Worm (Caenorhabditis elegans) whole organism, L4/young adult: ENCODE results near the gene cdh-8.

ENCODE experiments used
- W03F9.2 ChIP-seq: fragments of 150-350 bp; optimal IDR thresholded peaks from 2 replicates; lab custom pipeline; 2014; ENCODE audit warnings: missing biosample characterization, missing genetic modification characterization
- dao-5 ChIP-seq: sonication (generic microtip); optimal IDR thresholded peaks from 2 replicates; lab custom pipeline; 2016; ENCODE audit warnings: missing genotype, missing genetic modification characterization, moderate library complexity, missing compliant biosample characterization
- him-1 ChIP-seq: sonication (generic microtip); optimal IDR thresholded peaks from 2 replicates; lab custom pipeline; 2016; ENCODE audit warnings: missing genotype, missing genetic modification reagents, missing genetic modification characterization, missing compliant biosample characterization

cdh-8 gene

DNA sequence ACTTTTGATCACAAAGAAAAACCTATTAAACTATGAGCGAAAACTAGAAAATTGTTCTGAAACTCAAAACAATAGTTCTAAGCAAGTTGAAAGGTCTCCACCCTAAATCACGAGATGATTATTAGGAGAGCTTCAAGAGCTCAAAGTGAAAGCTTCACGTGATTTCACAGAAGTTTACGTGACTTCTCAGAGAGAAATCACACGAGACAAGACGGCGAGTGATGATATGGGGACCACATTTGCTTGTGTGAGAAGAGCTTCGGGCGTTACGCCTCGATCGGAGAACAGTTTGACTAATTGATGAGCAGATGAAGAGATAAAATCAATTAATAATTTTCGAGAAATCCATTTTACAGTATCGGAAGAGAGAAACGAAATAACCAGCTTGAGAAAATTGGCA is 25.4 kb downstream of the cdh-8 start:
- TF ChIP-seq W03F9.2 (tag; lab: Kevin White, UChicago) (no peak), him-1 (tag; lab: Kevin White, UChicago) (no peak), dao-5 (tag; lab: Kevin White, UChicago) (no peak)

DNA sequence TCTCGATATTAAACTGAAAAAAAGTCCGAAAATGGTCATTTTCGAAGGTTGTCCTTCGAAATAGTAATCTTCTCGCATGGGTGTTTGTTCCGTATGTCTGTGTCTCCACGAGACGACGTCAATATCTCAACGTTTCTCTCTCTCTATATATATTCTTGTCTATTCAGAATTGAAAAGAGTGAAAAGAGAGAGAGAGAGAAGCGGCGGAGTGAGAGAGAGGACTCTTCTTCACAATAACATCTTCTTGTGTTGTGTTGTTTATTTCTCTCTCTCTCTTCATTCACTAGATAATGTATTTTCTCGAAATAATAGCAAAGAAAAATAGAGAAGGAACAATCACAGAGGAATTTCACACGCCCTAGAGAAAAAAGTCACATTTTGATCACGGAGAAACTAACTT is 26.8 kb downstream of the cdh-8 start:
- TF ChIP-seq W03F9.2 (tag; lab: Kevin White, UChicago) (no peak), him-1 (tag; lab: Kevin White, UChicago) (no peak), dao-5 (tag; lab: Kevin White, UChicago) (no peak)

DNA sequence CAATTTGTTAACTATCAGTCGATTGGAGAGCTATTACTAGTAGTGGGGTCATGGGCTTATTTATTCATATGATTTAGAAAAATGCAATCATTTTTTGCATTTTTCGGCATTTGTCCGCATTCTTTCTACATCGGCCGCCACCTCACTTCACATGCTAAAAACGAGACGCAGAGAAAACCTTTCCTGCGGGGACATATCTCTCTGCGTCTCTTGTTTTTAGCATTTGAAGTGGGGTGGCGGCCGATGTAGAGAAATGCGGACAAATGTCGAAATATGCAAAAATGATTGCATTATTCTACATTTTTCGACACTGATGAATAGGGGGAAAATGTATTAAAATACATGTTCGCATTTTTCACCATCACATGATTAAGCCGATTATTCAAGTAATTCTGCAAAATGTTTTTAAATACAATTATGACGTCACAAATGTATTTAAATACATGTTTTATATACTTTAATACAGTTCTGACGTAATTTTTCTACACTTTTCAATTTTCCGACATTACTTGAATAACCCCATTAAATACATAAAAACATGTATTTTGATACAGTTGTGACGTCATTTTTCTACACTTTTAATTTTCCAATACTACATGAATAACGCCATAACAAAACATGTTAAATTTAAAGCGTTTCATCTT is 32.7 kb downstream of the cdh-8 start:
- TF ChIP-seq dao-5 (tag; lab: Kevin White, UChicago) (no peak), him-1 (tag; lab: Kevin White, UChicago) (no peak), W03F9.2 (tag; lab: Kevin White, UChicago) (no peak)

DNA sequence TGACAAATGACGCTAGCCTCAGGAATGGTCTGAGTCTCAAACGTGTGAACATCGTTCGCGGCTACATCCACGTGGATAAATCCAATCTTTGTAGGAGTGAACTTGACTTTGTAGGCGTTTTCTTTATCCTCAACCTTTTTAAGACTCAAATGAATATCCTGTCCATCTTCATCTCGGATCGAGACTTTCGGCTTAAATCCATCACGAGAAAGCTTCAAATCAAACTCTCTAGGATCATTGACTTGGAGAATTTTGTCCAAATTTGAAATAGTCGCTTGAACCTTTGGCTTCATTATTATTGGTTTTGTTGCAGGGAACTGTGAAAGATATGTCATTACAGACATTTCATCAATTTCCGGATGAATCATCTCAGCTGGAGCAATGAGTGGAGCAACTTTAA is 34.4 kb downstream of the cdh-8 start:
- no peak for TF ChIP-seq dao-5 (tag; lab: Kevin White, UChicago)
- no peak for TF ChIP-seq W03F9.2 (tag; lab: Kevin White, UChicago)
- no peak for TF ChIP-seq him-1 (tag; lab: Kevin White, UChicago)

DNA sequence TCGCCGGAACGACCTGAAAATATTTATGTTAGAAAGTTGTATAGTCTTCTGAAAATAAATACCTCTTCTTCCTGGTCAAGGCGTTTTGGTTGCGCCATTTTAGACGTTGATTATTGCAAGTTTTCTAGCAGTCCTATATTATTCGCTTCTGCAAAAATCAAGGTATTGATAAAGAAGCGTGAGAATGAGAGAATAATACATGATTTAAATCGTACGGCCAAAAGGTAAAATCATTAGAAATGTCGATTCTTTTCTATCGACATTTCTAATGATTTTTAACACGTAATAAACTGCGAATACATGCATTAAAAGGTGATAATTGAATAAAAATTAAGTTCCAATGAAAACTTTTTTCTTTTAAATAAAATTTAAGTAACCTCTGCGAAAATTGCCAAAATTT is 36.3 kb downstream of the cdh-8 start, which contains the start of gene fln-1:
TSS of gene fln-1 (minus strand) at position 101 of the 400 bp plus-strand sequence.
- no peak for TF ChIP-seq him-1 (tag; lab: Kevin White, UChicago)
- TF ChIP-seq W03F9.2 (tag; lab: Kevin White, UChicago) = no peak
- TF ChIP-seq dao-5 (tag; lab: Kevin White, UChicago) = no peak

DNA sequence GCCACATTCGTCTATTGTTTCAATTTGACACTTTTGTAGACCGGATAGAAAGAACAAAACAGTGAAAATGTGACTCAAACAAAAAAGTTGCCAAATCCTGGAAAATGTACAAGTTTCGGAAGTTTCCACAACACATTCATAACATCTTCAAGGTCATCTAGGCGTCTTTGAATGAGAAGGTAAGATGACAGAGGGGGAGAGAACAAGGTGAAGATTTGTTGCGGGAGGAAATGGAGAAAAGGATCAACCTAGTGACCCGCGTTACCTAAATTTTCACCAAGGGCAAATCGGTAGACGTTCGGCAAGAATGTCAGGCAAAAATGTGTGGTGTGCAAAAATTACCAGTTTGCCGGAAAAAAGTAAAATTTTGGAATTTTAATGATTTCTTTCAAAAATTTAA is 38.2 kb downstream of the cdh-8 start:
- TF ChIP-seq him-1 (tag; lab: Kevin White, UChicago) (no peak), W03F9.2 (tag; lab: Kevin White, UChicago) (no peak), dao-5 (tag; lab: Kevin White, UChicago) (no peak)

ce11 chrIV:378367-378766 is 38.8 kb downstream of the cdh-8 start:
- TF ChIP-seq him-1 (tag; lab: Kevin White, UChicago) (no peak), dao-5 (tag; lab: Kevin White, UChicago) (no peak), W03F9.2 (tag; lab: Kevin White, UChicago) (no peak)

- TF ChIP-seq dao-5 (tag; lab: Kevin White, UChicago) = no peak
- no peak for TF ChIP-seq him-1 (tag; lab: Kevin White, UChicago)
- TF ChIP-seq W03F9.2 (tag; lab: Kevin White, UChicago) = no peak
These were observed 39.2 kb downstream of the cdh-8 start for ce11 chrIV:378838-379237.

ce11 chrIV:379605-380004 is 40.0 kb downstream of the cdh-8 start:
- no peak for TF ChIP-seq W03F9.2 (tag; lab: Kevin White, UChicago)
- no peak for TF ChIP-seq him-1 (tag; lab: Kevin White, UChicago)
- TF ChIP-seq dao-5 (tag; lab: Kevin White, UChicago) = no peak

DNA sequence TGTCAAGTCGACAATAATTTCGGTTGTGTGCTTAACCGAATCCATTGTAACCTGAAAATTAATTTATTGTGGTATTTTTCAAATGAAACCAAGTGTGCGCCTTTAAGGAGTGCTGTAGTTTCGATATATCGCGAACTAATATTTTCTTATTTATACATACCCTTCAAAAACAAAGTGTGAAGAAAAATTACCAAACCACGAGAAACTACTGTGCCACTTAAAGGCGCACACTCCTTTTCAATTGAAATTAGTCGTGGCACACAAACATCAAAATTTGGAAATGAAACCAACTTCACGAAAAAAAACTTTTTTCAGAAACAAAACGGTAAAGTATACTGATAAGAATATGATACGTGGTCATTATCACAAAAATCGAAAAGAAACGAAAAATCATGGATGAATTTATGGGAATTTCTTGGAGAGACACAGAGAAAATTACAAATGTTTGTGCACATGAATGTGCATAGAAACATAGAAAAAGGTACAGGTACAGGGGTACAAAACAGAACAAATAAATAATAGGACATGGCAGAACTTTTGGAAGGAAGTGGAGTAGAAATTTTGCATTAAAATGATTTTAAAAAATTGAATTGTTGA is 43.6 kb downstream of the cdh-8 start, which contains the start of gene spl-1:
TSS of gene spl-1 (minus strand) at position 51 of the 597 bp plus-strand sequence.
- TF ChIP-seq him-1 (tag; lab: Kevin White, UChicago) = no peak
- no peak for TF ChIP-seq dao-5 (tag; lab: Kevin White, UChicago)
- TF ChIP-seq W03F9.2 (tag; lab: Kevin White, UChicago) = no peak

- TF ChIP-seq dao-5 (tag; lab: Kevin White, UChicago) (peak; percentile 48), W03F9.2 (tag; lab: Kevin White, UChicago) (peak; percentile 87), him-1 (tag; lab: Kevin White, UChicago) (peak; percentile 51)
These were observed 45.7 kb downstream of the cdh-8 start, which contains the start of gene rps-24 for ce11 chrIV:385150-385937. rps-24 (plus strand) TSS chrIV:385887.

DNA sequence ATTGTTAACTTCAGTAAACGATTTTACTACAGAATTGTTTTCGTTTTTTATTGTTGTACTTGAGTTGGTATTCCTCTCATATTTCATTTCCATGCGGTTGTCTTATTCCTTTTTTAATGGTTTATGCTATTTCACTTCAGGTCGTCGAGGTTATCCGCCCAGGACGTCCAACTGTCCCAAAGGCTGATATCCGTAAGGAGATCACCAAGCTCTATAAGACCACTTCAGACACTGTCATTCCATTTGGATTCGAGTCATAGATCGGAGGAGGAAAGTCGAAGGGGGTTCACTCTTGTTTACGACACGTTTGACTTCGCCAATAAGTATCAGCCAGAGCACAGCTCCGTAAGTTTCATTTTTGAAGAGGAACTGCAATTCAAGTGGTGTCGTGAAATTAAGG is 47.0 kb downstream of the cdh-8 start, which contains the start of gene T07A9.14:
TSS of gene T07A9.14 (plus strand) at position 124 of the 400 bp plus-strand sequence.
- TF ChIP-seq dao-5 (tag; lab: Kevin White, UChicago) = no peak
- no peak for TF ChIP-seq W03F9.2 (tag; lab: Kevin White, UChicago)
- TF ChIP-seq him-1 (tag; lab: Kevin White, UChicago) = no peak
